Worm (Caenorhabditis elegans): ENCODE results near the gene C41G11.1.

C41G11.1 gene

ce11 chrX:5713479-5713878 lies 6.5 kb downstream of the C41G11.1 start (continued):
- TF ChIP-seq F39B2.1 (GFP tag; IDR thresholded peaks at IDR 0.05) (no peak), ceh-27 (GFP tag; optimal IDR thresholded peaks at IDR 0.05) (no peak), dpff-1 (tag; optimal IDR thresholded peaks at IDR 0.05) (no peak), ets-4 (GFP tag; optimal IDR thresholded peaks at IDR 0.05) (no peak), ceh-79 (tag; optimal IDR thresholded peaks at IDR 0.05) (peak; percentile 69), C06A6.2 (GFP tag; conservative IDR thresholded peaks at IDR 0.05) (no peak), ztf-18 (tag; optimal IDR thresholded peaks at IDR 0.05) (peak; percentile 80), ceh-91 (GFP tag; IDR thresholded peaks at IDR 0.05) (no peak), ztf-22 (GFP tag; optimal IDR thresholded peaks at IDR 0.05) (no peak), aptf-3 (GFP tag; IDR thresholded peaks at IDR 0.05) (0 out of 2 replicates have a peak, but pooled peaks have one; percentile 18), mxl-1 (tag; optimal IDR thresholded peaks at IDR 0.05) (peak; percentile 96), fkh-3 (tag; optimal IDR thresholded peaks at IDR 0.05) (no peak), hmg-1.2 (GFP tag; IDR thresholded peaks at IDR 0.05) (peak; percentile 74), egl-44 (GFP tag; IDR thresholded peaks at IDR 0.05) (peak; percentile 87), egl-18 (GFP tag; IDR thresholded peaks at IDR 0.05) (no peak), ceh-58 (GFP tag; IDR thresholded peaks at IDR 0.05) (0 out of 2 replicates have a peak, but pooled peaks have one; percentile 67), Y53G8AR.9 (GFP tag; conservative IDR thresholded peaks at IDR 0.05) (0 out of 2 replicates have a peak, but pooled peaks have one; percentile 41), dox-1 (GFP tag; IDR thresholded peaks at IDR 0.05) (peak; percentile 77), snpc-1.1 (tag; optimal IDR thresholded peaks at IDR 0.05; ENCODE audit: insufficient read depth) (peak; percentile 79), T26A5.8 (tag; optimal IDR thresholded peaks at IDR 0.05) (peak; percentile 65), atf-7 (tag; optimal IDR thresholded peaks at IDR 0.05) (peak; percentile 8), F49E8.2 (tag; optimal IDR thresholded peaks at IDR 0.05; ENCODE audit: insufficient read depth) (peak; percentile 15), lin-35 (GFP tag; optimal IDR thresholded peaks at IDR 0.05) (peak in 2 of 3 experiments; percentile 8 to 44), hrde-1 (tag; optimal IDR thresholded peaks at IDR 0.05; ENCODE audit: borderline replicate concordance) (peak; percentile 76), madf-10 (tag; optimal IDR thresholded peaks at IDR 0.05) (peak; percentile 66), lsl-1 (GFP tag; optimal IDR thresholded peaks at IDR 0.05) (peak; percentile 24), F33H1.4 (GFP tag; IDR thresholded peaks at IDR 0.05) (no peak), pha-4 (tag; optimal IDR thresholded peaks at IDR 0.05) (no peak), ceh-40 (GFP tag; IDR thresholded peaks at IDR 0.05) (peak; percentile 84), sptf-2 (GFP tag; optimal IDR thresholded peaks at IDR 0.05) (peak; percentile 93), B0261.1 (tag; optimal IDR thresholded peaks at IDR 0.05) (peak; percentile 79), him-1 (tag; optimal IDR thresholded peaks at IDR 0.05) (peak; percentile 97), nhr-27 (tag; optimal IDR thresholded peaks at IDR 0.05) (peak; percentile 36), somi-1 (GFP tag; optimal IDR thresholded peaks at IDR 0.05) (no peak), mes-4 (tag; optimal IDR thresholded peaks at IDR 0.05) (peak; percentile 71), efl-1 (GFP tag; optimal IDR thresholded peaks at IDR 0.05) (no peak), F22D6.2 (tag; optimal IDR thresholded peaks at IDR 0.05) (no peak), egrh-3 (GFP tag; IDR thresholded peaks at IDR 0.05) (no peak), tbp1 (GFP tag; optimal IDR thresholded peaks at IDR 0.05) (peak; percentile 89), hlh-26 (GFP tag; conservative IDR thresholded peaks at IDR 0.05) (no peak), F10E7.11 (tag; optimal IDR thresholded peaks at IDR 0.05) (no peak), snpc-3.4 (tag; optimal IDR thresholded peaks at IDR 0.05) (peak; percentile 78), ceh-100 (GFP tag; IDR thresholded peaks at IDR 0.05) (no peak), cebp-2 (GFP tag; IDR thresholded peaks at IDR 0.05) (no peak), akir-1 (GFP tag; optimal IDR thresholded peaks at IDR 0.05) (no peak), madf-8 (GFP tag; conservative IDR thresholded peaks at IDR 0.05) (no peak), lin-54 (GFP tag; optimal IDR thresholded peaks at IDR 0.05) (peak; percentile 44), snpc-4 (GFP tag; optimal IDR thresholded peaks at IDR 0.05) (peak; percentile 81), snpc-4 (tag; optimal IDR thresholded peaks at IDR 0.05) (peak in 3 of 4 experiments; percentile 59 to 77 (median 76))
